Worm (Caenorhabditis elegans) whole organism, L1 larva: ENCODE measurements around the gene Y69A2AR.18.

Source experiments
- lin-15B ChIP-seq: fragments of 150-350 bp; sonication (generic microtip); optimal IDR thresholded peaks from 3 replicates; lab custom pipeline; 2014; ENCODE audit warnings: missing biosample characterization, missing genetic modification characterization
- mep-1 ChIP-seq: fragments of 150-350 bp; optimal IDR thresholded peaks from 2 replicates; lab custom pipeline; 2014; ENCODE audit warnings: missing biosample characterization, missing genetic modification characterization
- nhr-28 ChIP-seq: fragments of 150-350 bp; optimal IDR thresholded peaks from 2 replicates; lab custom pipeline; 2014; ENCODE audit warnings: missing biosample characterization, missing genetic modification characterization

DNA sequence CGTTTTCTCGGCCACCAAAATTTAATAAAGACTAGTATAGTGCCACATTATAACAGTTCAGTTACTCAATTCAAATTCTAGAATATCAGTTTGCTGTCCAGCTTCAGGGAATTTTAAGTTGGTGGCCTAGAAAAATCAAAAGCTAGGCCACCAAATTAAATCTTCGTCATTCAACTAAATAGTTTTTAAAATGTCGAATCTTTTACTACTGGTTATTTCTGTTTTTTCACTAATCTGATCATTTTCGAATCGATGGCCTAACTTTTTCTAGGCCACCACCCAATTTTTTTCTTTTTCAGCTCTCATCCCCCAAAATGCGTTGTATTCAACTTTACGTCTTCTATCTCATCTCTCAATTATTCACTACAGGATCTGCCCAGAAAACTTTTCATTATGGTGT is 19.1 kb upstream of the Y69A2AR.18 start, which contains the start of gene grd-16:
- TF ChIP-seq mep-1 (tag; lab: Kevin White, UChicago) (no peak), lin-15B (tag; lab: Kevin White, UChicago) (no peak), nhr-28 (no peak)
